Worm (Caenorhabditis elegans) whole organism, late embryonic: ENCODE results near the gene F16G10.1.

Source experiments
- C08G9.2 ChIP-seq: sonication (generic microtip); optimal IDR thresholded peaks from 2 replicates; lab custom pipeline; 2016; ENCODE audit warnings: mild to moderate bottlenecking, missing genetic modification characterization, moderate library complexity, missing compliant biosample characterization
- C38D4.7 ChIP-seq: fragments of 200-800 bp; sonication (Bioruptor generic); optimal IDR thresholded peaks from 2 replicates; lab custom pipeline; 2018; ENCODE audit warnings: mild to moderate bottlenecking, missing genetic modification characterization, moderate library complexity, missing compliant biosample characterization
- T23F11.4 ChIP-seq: fragments of 200-800 bp; sonication (Bioruptor generic); optimal IDR thresholded peaks from 2 replicates; lab custom pipeline; 2018; ENCODE audit warnings: mild to moderate bottlenecking, missing genetic modification characterization, missing compliant biosample characterization
- ceh-18 ChIP-seq: sonication (generic microtip); optimal IDR thresholded peaks from 2 replicates; lab custom pipeline; 2016; ENCODE audit warnings: missing genetic modification characterization, missing compliant biosample characterization
- ceh-19 ChIP-seq: fragments of 200-800 bp; sonication (Bioruptor generic); optimal IDR thresholded peaks from 2 replicates; lab custom pipeline; 2018; ENCODE audit warnings: mild to moderate bottlenecking, missing genetic modification characterization, missing compliant biosample characterization
- ceh-22 ChIP-seq: sonication (generic microtip); optimal IDR thresholded peaks from 2 replicates; lab custom pipeline; 2017; ENCODE audit warnings: missing biosample characterization, missing genetic modification characterization
- ceh-24 ChIP-seq: sonication (generic microtip); optimal IDR thresholded peaks from 2 replicates; lab custom pipeline; 2016; ENCODE audit warnings: mild to moderate bottlenecking, missing genetic modification characterization, missing compliant biosample characterization
- ceh-34 ChIP-seq: sonication (generic microtip); optimal IDR thresholded peaks from 2 replicates; lab custom pipeline; 2016; ENCODE audit warnings: mild to moderate bottlenecking, missing genetic modification characterization, missing compliant biosample characterization
- che-1 ChIP-seq: sonication (generic microtip); optimal IDR thresholded peaks from 2 replicates; lab custom pipeline; 2016; ENCODE audit warnings: mild to moderate bottlenecking, missing genetic modification characterization, missing compliant biosample characterization
- dve-1 ChIP-seq: sonication (generic microtip); optimal IDR thresholded peaks from 2 replicates; lab custom pipeline; 2017; ENCODE audit warnings: antibody characterized with exemption, mild to moderate bottlenecking, missing genetic modification characterization, missing compliant biosample characterization
- elt-4 ChIP-seq: sonication (generic microtip); optimal IDR thresholded peaks from 2 replicates; lab custom pipeline; 2016; ENCODE audit warnings: missing genetic modification characterization, missing compliant biosample characterization
- ets-4 ChIP-seq: sonication (generic microtip); optimal IDR thresholded peaks from 2 replicates; lab custom pipeline; 2016; ENCODE audit warnings: missing genetic modification characterization, missing compliant biosample characterization
- eyg-1 ChIP-seq: sonication (generic microtip); optimal IDR thresholded peaks from 2 replicates; lab custom pipeline; 2016; ENCODE audit warnings: missing genotype, missing genetic modification characterization, missing compliant biosample characterization
- fax-1 ChIP-seq: sonication (generic microtip); optimal IDR thresholded peaks from 2 replicates; lab custom pipeline; 2016; ENCODE audit warnings: missing genotype, missing genetic modification characterization, missing compliant biosample characterization
- hlh-13 ChIP-seq: fragments of 200-800 bp; sonication (Bioruptor generic); optimal IDR thresholded peaks from 2 replicates; lab custom pipeline; 2018; ENCODE audit warnings: mild to moderate bottlenecking, missing genetic modification characterization, missing compliant biosample characterization
- lim-6 ChIP-seq: sonication (generic microtip); optimal IDR thresholded peaks from 2 replicates; lab custom pipeline; 2016; ENCODE audit warnings: missing genetic modification characterization, missing compliant biosample characterization
- lin-11 ChIP-seq: fragments of 200-800 bp; sonication (Bioruptor generic); optimal IDR thresholded peaks from 2 replicates; lab custom pipeline; 2018; ENCODE audit warnings: mild to moderate bottlenecking, missing genetic modification characterization, missing compliant biosample characterization
- madf-2 ChIP-seq: sonication (generic microtip); optimal IDR thresholded peaks from 2 replicates; lab custom pipeline; 2017; ENCODE audit warnings: missing genetic modification characterization, missing compliant biosample characterization
- nhr-11 ChIP-seq: fragments of 150-350 bp; optimal IDR thresholded peaks from 2 replicates; lab custom pipeline; 2014; ENCODE audit warnings: missing biosample characterization, missing genetic modification characterization
- odd-2 ChIP-seq: sonication (generic microtip); optimal IDR thresholded peaks from 2 replicates; lab custom pipeline; 2017; ENCODE audit warnings: antibody characterized with exemption, mild to moderate bottlenecking, missing genetic modification characterization, missing compliant biosample characterization
- pag-3 ChIP-seq: sonication (generic microtip); optimal IDR thresholded peaks from 2 replicates; lab custom pipeline; 2016; ENCODE audit warnings: missing compliant biosample characterization, missing genetic modification characterization, borderline replicate concordance
- pha-2 ChIP-seq: sonication (generic microtip); optimal IDR thresholded peaks from 2 replicates; lab custom pipeline; 2017; ENCODE audit warnings: mild to moderate bottlenecking, missing genetic modification characterization, missing compliant biosample characterization
- pha-4 ChIP-seq: fragments of 150-350 bp; optimal IDR thresholded peaks from 2 replicates; lab custom pipeline; 2018; ENCODE audit warnings: missing biosample characterization, missing genetic modification reagents, missing genetic modification characterization
- pqm-1 ChIP-seq: sonication (generic microtip); optimal IDR thresholded peaks from 2 replicates; lab custom pipeline; 2016; ENCODE audit warnings: missing genetic modification characterization, missing compliant biosample characterization
- pros-1 ChIP-seq: fragments of 150-350 bp; optimal IDR thresholded peaks from 2 replicates; lab custom pipeline; 2014; ENCODE audit warnings: missing biosample characterization, missing genetic modification reagents, missing genetic modification characterization
- rnt-1 ChIP-seq: sonication (generic microtip); optimal IDR thresholded peaks from 2 replicates; lab custom pipeline; 2016; ENCODE audit warnings: missing genetic modification characterization, missing compliant biosample characterization
- sox-2 ChIP-seq: fragments of 200-800 bp; sonication (Bioruptor generic); IDR thresholded peaks from 2 replicates; pipeline ENCODE4 v1.3.6; 2022; ENCODE audit warnings: missing genetic modification reagents, missing genetic modification characterization, missing compliant biosample characterization
- sox-4 ChIP-seq: sonication (generic microtip); optimal IDR thresholded peaks from 2 replicates; lab custom pipeline; 2017; ENCODE audit warnings: mild to moderate bottlenecking, missing genetic modification characterization, inconsistent platforms, missing compliant biosample characterization
- unc-3 ChIP-seq, 2 experiments: fragments of 200-800 bp in 1 of 2; sonication (Bioruptor generic) in 1 of 2; sonication (generic microtip) in 1 of 2; conservative IDR thresholded peaks in 1 of 2; optimal IDR thresholded peaks in 1 of 2; 2 replicates each; pipeline versions ENCODE4 v1.3.6 to Lab custom; 2016 to 2022; ENCODE audit warnings: missing compliant biosample characterization in 2 of 2, missing genetic modification characterization in 2 of 2, missing genetic modification reagents in 1 of 2
- unc-55 ChIP-seq: sonication (generic microtip); optimal IDR thresholded peaks from 2 replicates; lab custom pipeline; 2017; ENCODE audit warnings: missing biosample characterization, missing genetic modification reagents, missing genetic modification characterization
- unc-86 ChIP-seq: sonication (generic microtip); optimal IDR thresholded peaks from 2 replicates; lab custom pipeline; 2016; ENCODE audit warnings: missing genetic modification characterization, missing compliant biosample characterization
- ztf-16 ChIP-seq: sonication (generic microtip); optimal IDR thresholded peaks from 2 replicates; lab custom pipeline; 2017; ENCODE audit warnings: missing genetic modification characterization, missing compliant biosample characterization

F16G10.1 gene

DNA sequence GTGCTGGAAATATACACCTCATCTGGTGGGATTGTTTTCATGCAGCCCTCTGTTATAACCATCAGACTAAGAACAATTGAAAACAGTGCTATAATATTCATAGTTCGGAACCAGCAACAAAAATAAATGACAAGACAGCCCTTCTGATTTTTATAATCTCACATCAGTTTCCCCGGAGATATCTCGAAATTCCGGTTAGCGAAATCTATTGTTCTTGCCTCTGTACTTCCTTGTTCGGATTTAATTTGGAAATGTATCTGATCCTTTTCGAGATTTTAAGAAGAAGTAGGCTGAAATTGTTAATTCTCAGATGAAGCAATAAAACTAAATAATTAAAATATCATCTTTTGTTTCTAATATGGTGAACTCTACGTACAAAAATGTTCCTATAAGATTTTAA lies 40.4 kb upstream of the F16G10.1 start, which contains the start of gene F43C11.11:
TSS of gene F43C11.11 (minus strand) at position 101 of the 400 bp plus-strand sequence.
- TF ChIP-seq che-1 (tag; lab: Kevin White, UChicago) (no peak), elt-4 (tag; lab: Kevin White, UChicago) (no peak), unc-86 (tag; lab: Kevin White, UChicago) (no peak), ets-4 (tag; lab: Kevin White, UChicago) (no peak), ceh-22 (tag; lab: Kevin White, UChicago) (no peak), eyg-1 (no peak), hlh-13 (GFP tag; lab: Kevin White, UChicago) (no peak), ceh-18 (tag; lab: Kevin White, UChicago) (no peak), ceh-19 (no peak), nhr-11 (no peak), lin-11 (tag; lab: Kevin White, UChicago) (no peak), fax-1 (tag; lab: Kevin White, UChicago) (no peak)

DNA sequence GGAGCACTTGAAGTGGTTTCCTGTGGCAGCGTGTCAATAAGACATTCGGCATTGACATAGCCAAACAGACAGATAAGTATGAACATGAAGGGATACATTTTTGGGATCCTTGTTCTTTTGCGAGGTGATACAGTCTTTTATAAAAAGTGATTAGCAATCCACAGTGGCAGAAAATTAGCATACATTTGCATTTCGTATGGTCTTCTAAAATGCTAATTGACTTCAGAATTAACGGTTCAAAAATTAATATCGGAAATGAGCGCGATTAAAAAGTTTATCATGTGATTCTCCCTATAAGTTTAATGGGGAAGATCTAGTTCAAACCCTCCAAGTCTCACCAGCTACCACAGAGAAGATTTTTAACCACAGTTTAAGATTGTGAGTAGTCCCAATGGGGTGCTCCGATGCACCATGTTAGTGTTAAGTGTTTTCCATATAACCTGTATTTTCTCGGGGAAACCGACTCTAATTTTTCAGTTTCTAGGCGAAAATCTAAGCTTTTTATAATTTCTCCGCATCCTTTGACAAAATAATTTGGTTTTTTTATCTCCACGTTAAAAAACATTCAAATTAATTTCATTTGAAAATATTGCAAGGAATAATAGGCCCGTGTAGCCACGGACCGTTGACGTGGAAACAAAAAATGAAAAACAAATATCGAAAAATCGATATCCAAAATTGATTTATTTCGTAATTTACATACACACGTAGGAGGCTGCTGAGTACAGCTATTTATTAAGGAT lies 37.3 kb upstream of the F16G10.1 start, which contains the start of the genes F43C11.12 and F16G10.5:
TSS of gene F43C11.12 (minus strand) at position 101 of the 743 bp plus-strand sequence.
TSS of gene F16G10.5 (plus strand) at position 693 of the 743 bp plus-strand sequence.
- TF ChIP-seq ceh-24 (no peak), elt-4 (tag; lab: Kevin White, UChicago) (no peak)

DNA sequence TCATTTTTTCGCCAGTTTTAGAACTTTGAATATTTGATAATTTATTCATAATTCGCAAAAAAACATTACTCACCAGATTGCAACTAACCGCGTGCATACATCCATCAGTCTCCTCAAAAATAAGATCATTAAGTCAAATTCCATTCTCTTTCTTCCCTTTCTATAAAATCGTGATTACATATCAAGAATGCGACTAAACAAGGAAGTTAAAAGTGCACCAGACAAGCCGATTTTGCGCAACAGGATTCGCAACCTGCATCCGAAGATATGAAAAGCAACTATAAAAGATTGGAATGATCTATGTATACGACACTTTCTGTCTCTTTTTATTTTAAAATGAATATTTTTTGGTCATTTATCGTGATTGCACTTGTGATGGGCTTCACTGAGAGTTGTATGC lies 35.1 kb upstream of the F16G10.1 start, which contains the start of gene hpo-25:
TSS of gene hpo-25 (plus strand) at position 301 of the 400 bp plus-strand sequence.
- TF ChIP-seq unc-3 (GFP tag; conservative IDR thresholded peaks at IDR 0.05; lab: Robert Waterston, UW) (no peak), unc-3 (tag; optimal IDR thresholded peaks at IDR 0.05; lab: Kevin White, UChicago) (no peak), unc-55 (no peak), sox-2 (GFP tag; lab: Robert Waterston, UW) (no peak), ztf-16 (no peak), pha-4 (no peak), ceh-24 (no peak), C08G9.2 (tag; lab: Kevin White, UChicago) (no peak)

DNA sequence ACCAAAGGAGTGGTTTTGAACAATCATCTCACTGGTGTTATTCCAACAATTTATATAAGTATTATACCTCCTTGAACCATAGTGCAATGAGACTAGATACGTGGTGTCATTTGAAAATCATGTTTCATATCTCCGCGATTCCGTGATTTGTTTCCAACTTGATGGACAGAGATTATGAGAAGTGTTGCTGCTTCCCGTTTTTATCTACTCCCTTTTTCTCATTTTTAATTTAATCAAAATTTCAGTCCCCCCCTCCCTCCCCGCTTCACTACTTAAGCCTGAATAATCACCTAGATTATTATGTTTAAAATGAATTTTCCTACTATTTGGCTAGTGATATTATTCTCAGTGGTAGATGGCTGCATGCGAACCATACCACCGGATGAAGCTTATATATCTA lies 32.0 kb upstream of the F16G10.1 start, which contains the start of gene F16G10.3:
TSS of gene F16G10.3 (plus strand) at position 301 of the 400 bp plus-strand sequence.
- TF ChIP-seq madf-2 (tag; lab: Kevin White, UChicago) (no peak), T23F11.4 (GFP tag; lab: Kevin White, UChicago) (no peak), ceh-18 (tag; lab: Kevin White, UChicago) (no peak)

DNA sequence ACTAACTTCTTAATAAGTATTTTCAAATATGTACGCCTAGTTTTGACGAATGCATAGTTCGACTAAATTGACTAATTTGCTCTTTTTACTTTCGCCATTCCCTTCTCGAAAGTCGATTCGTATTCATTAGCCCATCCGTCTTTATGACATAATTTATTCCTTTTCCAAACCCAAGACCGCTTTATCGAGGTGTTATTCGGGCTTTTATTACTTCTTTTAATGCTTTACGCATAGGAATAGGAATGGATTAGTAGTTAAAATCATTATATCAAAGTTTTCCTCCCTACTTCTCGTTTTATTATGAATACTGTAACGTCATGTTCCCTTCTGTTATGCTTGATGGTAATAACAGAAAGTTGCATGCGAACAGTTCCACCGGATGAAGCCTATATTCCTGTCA lies 29.1 kb upstream of the F16G10.1 start, which contains the start of gene F16G10.2:
TSS of gene F16G10.2 (plus strand) at position 301 of the 400 bp plus-strand sequence.
- TF ChIP-seq pag-3 (tag; lab: Kevin White, UChicago) (no peak), pha-4 (no peak), lim-6 (no peak), pqm-1 (no peak), unc-3 (GFP tag; conservative IDR thresholded peaks at IDR 0.05; lab: Robert Waterston, UW) (no peak), unc-3 (tag; optimal IDR thresholded peaks at IDR 0.05; lab: Kevin White, UChicago) (no peak), dve-1 (tag; lab: Kevin White, UChicago) (no peak), rnt-1 (tag; lab: Kevin White, UChicago) (no peak), C38D4.7 (no peak)

DNA sequence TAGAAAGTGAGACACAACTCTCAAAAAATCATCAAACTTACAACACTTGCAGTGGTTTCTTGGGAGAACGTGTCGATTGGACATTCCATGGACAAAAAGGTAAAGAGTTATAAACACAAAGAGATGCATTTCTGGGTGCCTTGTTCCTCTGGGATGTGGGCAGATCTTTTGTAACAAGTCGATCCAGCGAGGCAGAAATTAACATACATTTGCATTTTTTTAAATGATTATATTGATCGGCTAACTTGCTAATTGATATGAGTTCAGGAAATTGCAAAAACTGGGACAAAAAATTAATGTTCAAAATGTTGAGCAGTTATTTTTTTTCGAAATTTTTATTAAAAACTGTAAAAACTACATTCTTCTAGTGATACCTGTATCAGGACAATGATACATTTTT lies 26.3 kb upstream of the F16G10.1 start, which contains the start of gene F16G10.6:
TSS of gene F16G10.6 (minus strand) at position 101 of the 400 bp plus-strand sequence.
- TF ChIP-seq madf-2 (tag; lab: Kevin White, UChicago) (no peak), pha-2 (tag; lab: Kevin White, UChicago) (no peak), sox-4 (tag; lab: Kevin White, UChicago) (no peak), ceh-34 (no peak), che-1 (tag; lab: Kevin White, UChicago) (no peak), odd-2 (no peak), pros-1 (tag; lab: Kevin White, UChicago) (no peak)
